Fruit fly (Drosophila melanogaster) whole organism, embryonic: ENCODE results near the gene CG18213.
A peak's percentile ranks its signal among the peaks of the same experiment; 100 is the strongest.

Experiments used
- Antp ChIP-seq: fragments of 200-800 bp; sonication (Bioruptor generic); optimal IDR thresholded peaks from 3 replicates; lab custom pipeline; 2016; ENCODE audit warnings: missing biosample characterization, missing genetic modification characterization
- B-H1 ChIP-seq: fragments of 200-800 bp; sonication (Bioruptor generic); IDR thresholded peaks from 3 replicates; pipeline ENCODE4 v1.3.6; 2022; ENCODE audit warnings: missing biosample characterization, missing genetic modification characterization
- C15 ChIP-seq: fragments of 200-800 bp; sonication (Bioruptor generic); IDR thresholded peaks from 3 replicates; pipeline ENCODE4 v1.3.6; 2022; ENCODE audit warnings: missing biosample characterization, missing genetic modification characterization
- CG10543 ChIP-seq: fragments of 200-800 bp; sonication (Bioruptor generic); optimal IDR thresholded peaks from 3 replicates; lab custom pipeline; 2017; ENCODE audit warnings: missing biosample characterization, mild to moderate bottlenecking, missing genetic modification characterization, moderate library complexity
- CG12769 ChIP-seq: fragments of 200-800 bp; sonication (Bioruptor generic); optimal IDR thresholded peaks from 2 replicates; lab custom pipeline; 2019; ENCODE audit warnings: missing biosample characterization, mild to moderate bottlenecking, missing genetic modification characterization, moderate library complexity
- CG13775 ChIP-seq: fragments of 200-800 bp; sonication (Bioruptor generic); optimal IDR thresholded peaks from 3 replicates; lab custom pipeline; 2017; ENCODE audit warnings: missing biosample characterization, mild to moderate bottlenecking, missing genetic modification characterization
- CG1792 ChIP-seq: fragments of 200-800 bp; sonication (Bioruptor generic); optimal IDR thresholded peaks from 2 replicates; lab custom pipeline; 2016; ENCODE audit warnings: missing biosample characterization, missing genetic modification characterization
- CG18764 ChIP-seq: fragments of 200-800 bp; sonication (Bioruptor generic); optimal IDR thresholded peaks from 3 replicates; lab custom pipeline; 2016; ENCODE audit warnings: missing biosample characterization, missing genetic modification characterization
- CG43689 ChIP-seq: fragments of 200-800 bp; sonication (Bioruptor generic); IDR thresholded peaks from 2 replicates; pipeline ENCODE4 v1.3.6; 2022; ENCODE audit warnings: missing biosample characterization, missing genetic modification characterization
- CG4730 ChIP-seq: fragments of 200-800 bp; sonication (Bioruptor generic); IDR thresholded peaks from 2 replicates; pipeline ENCODE4 v1.3.6; 2022; ENCODE audit warnings: missing biosample characterization, missing genetic modification characterization
- CG6683 ChIP-seq: fragments of 200-800 bp; sonication (Bioruptor generic); optimal IDR thresholded peaks from 2 replicates; lab custom pipeline; 2017; ENCODE audit warnings: missing biosample characterization, mild to moderate bottlenecking, missing genetic modification characterization, missing genetic modification reagents
- CG7556 ChIP-seq: fragments of 200-800 bp; sonication (Bioruptor generic); optimal IDR thresholded peaks from 2 replicates; lab custom pipeline; 2017; ENCODE audit warnings: missing biosample characterization, mild to moderate bottlenecking, missing genetic modification characterization
- CG7839 ChIP-seq: fragments of 200-800 bp; sonication (Bioruptor generic); optimal IDR thresholded peaks from 3 replicates; lab custom pipeline; 2018; ENCODE audit warnings: missing biosample characterization, mild to moderate bottlenecking, missing genetic modification characterization, moderate library complexity
- CG7987 ChIP-seq: fragments of 200-800 bp; sonication (Bioruptor generic); optimal IDR thresholded peaks from 2 replicates; lab custom pipeline; 2018; ENCODE audit warnings: missing biosample characterization, mild to moderate bottlenecking, missing genetic modification characterization, moderate library complexity
- CG8765 ChIP-seq: fragments of 200-800 bp; sonication (Bioruptor generic); IDR thresholded peaks from 2 replicates; pipeline ENCODE4 v1.3.6; 2022; ENCODE audit warnings: missing biosample characterization, missing genetic modification characterization
- CG9932 ChIP-seq: fragments of 200-800 bp; sonication (Bioruptor generic); IDR thresholded peaks from 2 replicates; pipeline ENCODE4 v1.3.6; 2022; ENCODE audit warnings: missing biosample characterization, missing genetic modification characterization
- Camta ChIP-seq: fragments of 200-800 bp; sonication (Bioruptor generic); optimal IDR thresholded peaks from 2 replicates; lab custom pipeline; 2016; ENCODE audit warnings: missing biosample characterization, missing genetic modification characterization
- CkIIα-i1 ChIP-seq: fragments of 200-800 bp; sonication (Bioruptor generic); IDR thresholded peaks from 2 replicates; pipeline ENCODE4 v1.3.6; 2022; ENCODE audit warnings: missing biosample characterization, missing genetic modification characterization
- Dbx ChIP-seq: fragments of 200-800 bp; sonication (Bioruptor generic); IDR thresholded peaks from 3 replicates; pipeline ENCODE4 v1.3.6; 2022; ENCODE audit warnings: missing biosample characterization, missing genetic modification characterization
- Doc2 ChIP-seq: fragments of 200-800 bp; sonication (Bioruptor generic); IDR thresholded peaks from 2 replicates; pipeline ENCODE4 v1.3.6; 2022; ENCODE audit warnings: missing biosample characterization, missing genetic modification characterization
- E2f1 ChIP-seq: fragments of 200-800 bp; sonication (Bioruptor generic); IDR thresholded peaks from 2 replicates; pipeline ENCODE4 v1.3.6; 2022; ENCODE audit warnings: missing biosample characterization, missing genetic modification characterization
- HLHmδ ChIP-seq: fragments of 200-800 bp; sonication (Bioruptor generic); optimal IDR thresholded peaks from 2 replicates; lab custom pipeline; 2018; ENCODE audit warnings: missing biosample characterization, mild to moderate bottlenecking, missing genetic modification characterization, moderate library complexity
- Hand ChIP-seq: fragments of 200-800 bp; sonication (Bioruptor generic); optimal IDR thresholded peaks from 2 replicates; lab custom pipeline; 2017; ENCODE audit warnings: mild to moderate bottlenecking, missing biosample characterization, missing genetic modification reagents, missing genetic modification characterization
- Hmr ChIP-seq: fragments of 200-800 bp; sonication (Bioruptor generic); optimal IDR thresholded peaks from 3 replicates; lab custom pipeline; 2017; ENCODE audit warnings: mild to moderate bottlenecking, missing biosample characterization, missing genetic modification reagents, missing genetic modification characterization
- Med ChIP-seq: fragments of 200-800 bp; sonication (Bioruptor generic); peaks from one replicate; lab custom pipeline; 2016; ENCODE audit warnings: missing biosample characterization, missing genetic modification characterization, mild to moderate bottlenecking, inconsistent platforms, moderate library complexity
- NC2α ChIP-seq: fragments of 200-800 bp; sonication (Bioruptor generic); optimal IDR thresholded peaks from 2 replicates; lab custom pipeline; 2016; ENCODE audit warnings: missing biosample characterization, missing genetic modification characterization
- Sry-δ ChIP-seq: fragments of 200-800 bp; sonication (Bioruptor generic); optimal IDR thresholded peaks from 2 replicates; lab custom pipeline; 2016; ENCODE audit warnings: missing biosample characterization, missing genetic modification characterization
- Ssrp ChIP-seq: fragments of 200-800 bp; sonication (Bioruptor generic); optimal IDR thresholded peaks from 2 replicates; lab custom pipeline; 2018; ENCODE audit warnings: missing biosample characterization, mild to moderate bottlenecking, missing genetic modification characterization, moderate library complexity
- abd-A ChIP-seq: fragments of 200-800 bp; sonication (Bioruptor generic); optimal IDR thresholded peaks from 3 replicates; lab custom pipeline; 2019; ENCODE audit warnings: missing biosample characterization, mild to moderate bottlenecking, missing genetic modification characterization, moderate library complexity
- bab2 ChIP-seq: fragments of 200-800 bp; sonication (Bioruptor generic); optimal IDR thresholded peaks from 2 replicates; lab custom pipeline; 2016; ENCODE audit warnings: missing biosample characterization, missing genetic modification characterization
- caup ChIP-seq: fragments of 200-800 bp; sonication (Bioruptor generic); optimal IDR thresholded peaks from 3 replicates; lab custom pipeline; 2017; ENCODE audit warnings: missing biosample characterization, mild to moderate bottlenecking, missing genetic modification characterization, moderate library complexity; ENCODE audit not compliant: severe bottlenecking
- chm ChIP-seq: fragments of 200-800 bp; sonication (Bioruptor generic); IDR thresholded peaks from 2 replicates; pipeline ENCODE4 v1.3.6; 2022; ENCODE audit warnings: missing biosample characterization, missing genetic modification characterization
- ci ChIP-seq: fragments of 200-800 bp; sonication (Bioruptor generic); IDR thresholded peaks from 3 replicates; pipeline ENCODE4 v1.3.6; 2022; ENCODE audit warnings: missing biosample characterization, missing genetic modification characterization
- corto ChIP-seq: fragments of 200-800 bp; sonication (Bioruptor generic); optimal IDR thresholded peaks from 2 replicates; lab custom pipeline; 2016; ENCODE audit warnings: missing biosample characterization, mild to moderate bottlenecking, missing genetic modification characterization, moderate library complexity
- en ChIP-seq: fragments of 200-800 bp; sonication (Bioruptor generic); optimal IDR thresholded peaks from 2 replicates; lab custom pipeline; 2016; ENCODE audit warnings: missing biosample characterization, missing genetic modification characterization
- esg ChIP-seq: fragments of 200-800 bp; sonication (Bioruptor generic); conservative IDR thresholded peaks from 2 replicates; pipeline ENCODE4 v1.3.6; 2022; ENCODE audit warnings: missing biosample characterization, missing genetic modification characterization
- gfzf ChIP-seq: fragments of 200-800 bp; sonication (Bioruptor generic); optimal IDR thresholded peaks from 2 replicates; lab custom pipeline; 2016; ENCODE audit warnings: missing biosample characterization, mild to moderate bottlenecking, missing genetic modification characterization, moderate library complexity
- gsb-n ChIP-seq: fragments of 200-800 bp; sonication (Bioruptor generic); optimal IDR thresholded peaks from 3 replicates; lab custom pipeline; 2018; ENCODE audit warnings: missing biosample characterization, mild to moderate bottlenecking, missing genetic modification characterization
- ken ChIP-seq: fragments of 200-800 bp; sonication (Bioruptor generic); IDR thresholded peaks from 3 replicates; pipeline ENCODE4 v1.3.6; 2022; ENCODE audit warnings: missing biosample characterization, missing genetic modification characterization
- lab ChIP-seq: fragments of 200-800 bp; sonication (Bioruptor generic); optimal IDR thresholded peaks from 3 replicates; lab custom pipeline; 2017; ENCODE audit warnings: missing biosample characterization, missing genetic modification characterization, mild to moderate bottlenecking, moderate library complexity, missing genetic modification reagents
- mam ChIP-seq: fragments of 200-800 bp; sonication (Bioruptor generic); optimal IDR thresholded peaks from 3 replicates; lab custom pipeline; 2016; ENCODE audit warnings: missing biosample characterization, missing genetic modification characterization
- nmo ChIP-seq: fragments of 200-800 bp; sonication (Bioruptor generic); optimal IDR thresholded peaks from 2 replicates; lab custom pipeline; 2018; ENCODE audit warnings: missing biosample characterization, mild to moderate bottlenecking, missing genetic modification characterization, moderate library complexity
- nom ChIP-seq: fragments of 200-800 bp; sonication (Bioruptor generic); optimal IDR thresholded peaks from 2 replicates; lab custom pipeline; 2017; ENCODE audit warnings: missing biosample characterization, missing genetic modification characterization, mild to moderate bottlenecking, moderate library complexity, missing genetic modification reagents
- psq ChIP-seq: fragments of 200-800 bp; sonication (Bioruptor generic); optimal IDR thresholded peaks from 2 replicates; lab custom pipeline; 2017; ENCODE audit warnings: missing biosample characterization, missing genetic modification characterization
- pzg ChIP-seq: fragments of 200-800 bp; sonication (Bioruptor generic); optimal IDR thresholded peaks from 3 replicates; lab custom pipeline; 2018; ENCODE audit warnings: missing biosample characterization, mild to moderate bottlenecking, missing genetic modification characterization, moderate library complexity
- slbo ChIP-seq: fragments of 200-800 bp; sonication (Bioruptor generic); IDR thresholded peaks from 2 replicates; pipeline ENCODE4 v1.3.6; 2022; ENCODE audit warnings: missing biosample characterization, missing genetic modification characterization
- tll ChIP-seq, 2 experiments: fragments of 200-800 bp in 1 of 2; fragments of >200 bp in 1 of 2; sonication (Bioruptor generic) in 1 of 2; optimal IDR thresholded peaks; 2 replicates each; lab custom pipeline; 2017 to 2019; ENCODE audit warnings: missing biosample characterization in 2 of 2, missing genetic modification characterization in 2 of 2, mild to moderate bottlenecking in 1 of 2, moderate library complexity in 1 of 2
- ttk ChIP-seq: fragments of 200-800 bp; sonication (Bioruptor generic); IDR thresholded peaks from 2 replicates; pipeline ENCODE4 v2.1.2; 2022; ENCODE audit warnings: missing biosample characterization, missing genetic modification characterization
- zfh2 ChIP-seq: fragments of 200-800 bp; sonication (Bioruptor generic); optimal IDR thresholded peaks from 2 replicates; lab custom pipeline; 2016; ENCODE audit warnings: missing biosample characterization, missing genetic modification characterization

Gene CG18213

dm6 chr3R:16987220-16987923 lies 52.6 kb downstream of the CG18213 start, which contains the start of gene CG18622 (continued):
- TF ChIP-seq CG7987 (peak; percentile 26), en (GFP tag; lab: Kevin White, UChicago) (no peak), CG7556 (GFP tag; lab: Kevin White, UChicago) (no peak), nmo (GFP tag; lab: Kevin White, UChicago) (peak; percentile 12), CG10543 (peak; percentile 96), B-H1 (GFP tag; lab: Robert Waterston, UW) (no peak), Hmr (no peak), Hand (GFP tag; lab: Kevin White, UChicago) (no peak), corto (no peak), C15 (GFP tag; lab: Robert Waterston, UW) (no peak), Antp (GFP tag; lab: Kevin White, UChicago) (no peak), E2f1 (GFP tag; lab: Robert Waterston, UW) (no peak), CG13775 (GFP tag; lab: Kevin White, UChicago) (no peak), pzg (GFP tag; lab: Kevin White, UChicago) (no peak), CG1792 (GFP tag; lab: Kevin White, UChicago) (no peak), Med (GFP tag; lab: Kevin White, UChicago) (peak; percentile 76), ken (0 out of 3 replicates have a peak, but pooled peaks have one; percentile 32), abd-A (peak; percentile 66), CG7839 (tag; lab: Kevin White, UChicago) (peak; percentile 38), gfzf (GFP tag; lab: Kevin White, UChicago) (no peak), CG6683 (GFP tag; lab: Kevin White, UChicago) (no peak), tll (GFP tag; optimal IDR thresholded peaks at IDR 0.05; lab: Kevin White, UChicago) (no peak), CG12769 (tag; lab: Kevin White, UChicago) (peak; percentile 54), esg (GFP tag; lab: Robert Waterston, UW) (no peak), ttk (GFP tag; lab: Robert Waterston, UW) (no peak), CG18764 (GFP tag; lab: Kevin White, UChicago) (no peak), mam (GFP tag; lab: Kevin White, UChicago) (no peak), Camta (GFP tag; lab: Kevin White, UChicago) (no peak), Dbx (GFP tag; lab: Robert Waterston, UW) (peak; percentile 74; the same call in 2 of the 3 replicates), CkIIα-i1 (no peak), ci (no peak; the same call in 2 of the 3 replicates), chm (peak; percentile 45; the same call in 1 of the 2 replicates), CG43689 (GFP tag; lab: Robert Waterston, UW) (no peak), psq (GFP tag; lab: Kevin White, UChicago) (no peak), caup (peak; percentile 33), bab2 (GFP tag; lab: Kevin White, UChicago) (no peak), HLHmδ (GFP tag; lab: Kevin White, UChicago) (no peak), gsb-n (tag; lab: Kevin White, UChicago) (no peak), zfh2 (GFP tag; lab: Kevin White, UChicago) (no peak), Ssrp (tag; lab: Kevin White, UChicago) (peak; percentile 36), CG8765 (GFP tag; lab: Robert Waterston, UW) (no peak), Doc2 (no peak), nom (GFP tag; lab: Kevin White, UChicago) (peak; percentile 15), NC2α (GFP tag; lab: Kevin White, UChicago) (no peak), Sry-δ (GFP tag; lab: Kevin White, UChicago) (no peak), CG4730 (GFP tag; lab: Robert Waterston, UW) (0 out of 2 replicates have a peak, but pooled peaks have one; percentile 19), CG9932 (GFP tag; lab: Robert Waterston, UW) (no peak), slbo (GFP tag; lab: Robert Waterston, UW) (0 out of 2 replicates have a peak, but pooled peaks have one; percentile 2), lab (GFP tag; lab: Kevin White, UChicago) (peak; percentile 26)
